Worm (Caenorhabditis elegans) whole organism, L1 larva: ENCODE data around the gene W07E6.5.

Source experiments
- aha-1 ChIP-seq: fragments of 150-350 bp; optimal IDR thresholded peaks from 2 replicates; lab custom pipeline; 2014; ENCODE audit warnings: missing biosample characterization, missing genetic modification characterization
- ama-1 ChIP-seq: fragments of 150-350 bp; optimal IDR thresholded peaks from 2 replicates; lab custom pipeline; 2014
- ces-1 ChIP-seq: fragments of 150-350 bp; optimal IDR thresholded peaks from 2 replicates; lab custom pipeline; 2014; ENCODE audit warnings: missing biosample characterization, missing genetic modification reagents, missing genetic modification characterization
- hlh-17 ChIP-seq: fragments of 200-800 bp; sonication (Bioruptor generic); optimal IDR thresholded peaks from 2 replicates; lab custom pipeline; 2018; ENCODE audit warnings: missing genetic modification characterization, mild to moderate bottlenecking, missing compliant biosample characterization, moderate library complexity, borderline replicate concordance
- lin-13 ChIP-seq: fragments of 150-350 bp; optimal IDR thresholded peaks from 2 replicates; lab custom pipeline; 2014; ENCODE audit warnings: missing biosample characterization, missing genetic modification reagents, missing genetic modification characterization

DNA sequence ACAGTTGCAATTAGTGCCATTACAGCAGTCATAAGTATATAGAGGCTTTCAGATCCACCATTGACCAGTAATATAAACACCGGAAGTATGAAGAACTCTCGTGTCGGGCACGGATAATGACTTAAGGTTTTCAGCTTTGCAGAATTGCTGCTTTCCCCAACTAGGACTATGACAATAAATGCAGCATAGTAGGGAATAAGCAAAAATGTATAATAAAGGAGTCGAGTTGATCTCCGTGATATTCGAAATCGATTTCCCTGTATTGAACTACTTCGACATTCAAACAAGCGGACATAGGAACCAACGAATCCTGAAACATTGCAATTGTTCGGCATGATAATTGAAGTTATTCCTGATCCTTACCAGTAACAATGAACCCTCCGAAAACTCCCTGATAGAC lies 35.3 kb downstream of the W07E6.5 start:
- TF ChIP-seq aha-1 (tag; lab: Kevin White, UChicago) (no peak), hlh-17 (GFP tag; lab: Kevin White, UChicago) (no peak), lin-13 (no peak), ces-1 (GFP tag; lab: Kevin White, UChicago) (no peak), ama-1 (lab: Kevin White, UChicago) (no peak)
